Fruit fly (Drosophila melanogaster): ENCODE results near the gene Ibf1.

Gene Ibf1

dm6 chr3R:9237268-9238091, 21.3 kb upstream of the Ibf1 start, which contains the start of gene pum (continued):
- TF ChIP-seq sob (GFP tag; IDR thresholded peaks at IDR 0.05) = 0 out of 2 replicates have a peak, but pooled peaks have one; percentile 4
- no peak for TF ChIP-seq Antp (GFP tag; optimal IDR thresholded peaks at IDR 0.05)
- no peak for TF ChIP-seq jigr1 (GFP tag; IDR thresholded peaks at IDR 0.05)
- TF ChIP-seq CG4820 (GFP tag; optimal IDR thresholded peaks at IDR 0.05) = no peak
- TF ChIP-seq CG33557 (GFP tag; optimal IDR thresholded peaks at IDR 0.05) = no peak
- TF ChIP-seq stwl (tag; optimal IDR thresholded peaks at IDR 0.05) = peak; percentile 57
- no peak for TF ChIP-seq Side (GFP tag; optimal IDR thresholded peaks at IDR 0.05)
- no peak for TF ChIP-seq insv (GFP tag; optimal IDR thresholded peaks at IDR 0.05)
- no peak for TF ChIP-seq h (optimal IDR thresholded peaks at IDR 0.05)
- TF ChIP-seq gro (GFP tag; optimal IDR thresholded peaks at IDR 0.05) = no peak
- TF ChIP-seq CG15269 (tag; optimal IDR thresholded peaks at IDR 0.05) = peak; percentile 39
- no peak for TF ChIP-seq GATAe (GFP tag; conservative IDR thresholded peaks at IDR 0.05)
- peak; percentile 27; the same call in 1 of the 2 replicates for TF ChIP-seq CG17328 (GFP tag; IDR thresholded peaks at IDR 0.05)
- no peak for TF ChIP-seq CG13894 (tag; optimal IDR thresholded peaks at IDR 0.05)
- TF ChIP-seq B-H1 (GFP tag; IDR thresholded peaks at IDR 0.05) = no peak
- TF ChIP-seq Lim3 (GFP tag; IDR thresholded peaks at IDR 0.05) = no peak
- TF ChIP-seq CG6175 (GFP tag; IDR thresholded peaks at IDR 0.05) = no peak
- peak; percentile 57 for TF ChIP-seq CG12391 (tag; optimal IDR thresholded peaks at IDR 0.05)
- TF ChIP-seq Lhr (GFP tag; optimal IDR thresholded peaks at IDR 0.05) = peak; percentile 65
- TF ChIP-seq BEAF-32 (GFP tag; optimal IDR thresholded peaks at IDR 0.05) = peak; percentile 44
- TF ChIP-seq Nf-YB (GFP tag; optimal IDR thresholded peaks at IDR 0.05) = no peak
- no peak; the same call in 1 of the 2 replicates for TF ChIP-seq cas (GFP tag; IDR thresholded peaks at IDR 0.05)
- peak; percentile 21 for TF ChIP-seq fd96Cb (tag; optimal IDR thresholded peaks at IDR 0.05)
- no peak for TF ChIP-seq fd64A (GFP tag; optimal IDR thresholded peaks at IDR 0.05)
- TF ChIP-seq CG9215 (GFP tag; IDR thresholded peaks at IDR 0.05) = no peak
- no peak for TF ChIP-seq eyg (GFP tag; optimal IDR thresholded peaks at IDR 0.05)
- no peak for TF ChIP-seq CG30431 (GFP tag; optimal IDR thresholded peaks at IDR 0.05)
- no peak for TF ChIP-seq shn (GFP tag; optimal IDR thresholded peaks at IDR 0.05)
- peak; percentile 10 for TF ChIP-seq cato (GFP tag; optimal IDR thresholded peaks at IDR 0.05; ENCODE audit: borderline replicate concordance)
- TF ChIP-seq slou (GFP tag; optimal IDR thresholded peaks at IDR 0.05) = no peak
- no peak for TF ChIP-seq CG10431 (GFP tag; optimal IDR thresholded peaks at IDR 0.05)
- TF ChIP-seq CG17612 (GFP tag; IDR thresholded peaks at IDR 0.05) = no peak
- TF ChIP-seq CG14050 (GFP tag; IDR thresholded peaks at IDR 0.05) = no peak
- peak in 1 of 3 experiments; percentile 57 for TF ChIP-seq lola (GFP tag; optimal IDR thresholded peaks at IDR 0.05)
- TF ChIP-seq Oaz (GFP tag; IDR thresholded peaks at IDR 0.05) = no peak
- TF ChIP-seq Opbp (GFP tag; IDR thresholded peaks at IDR 0.05; ENCODE audit: partially characterized antibody) = peak; percentile 53; the same call in 1 of the 3 replicates
- no peak for TF ChIP-seq HLHmδ (GFP tag; optimal IDR thresholded peaks at IDR 0.05)
- no peak for TF ChIP-seq HLH54F (GFP tag; optimal IDR thresholded peaks at IDR 0.05)
- TF ChIP-seq CG13775 (GFP tag; optimal IDR thresholded peaks at IDR 0.05) = peak; percentile 18
- no peak for TF ChIP-seq Ets97D (GFP tag; optimal IDR thresholded peaks at IDR 0.05)
- no peak for TF ChIP-seq Eip74EF (GFP tag; optimal IDR thresholded peaks at IDR 0.05)
- TF ChIP-seq chn (GFP tag; optimal IDR thresholded peaks at IDR 0.05) = no peak
- no peak for TF ChIP-seq psq (GFP tag; optimal IDR thresholded peaks at IDR 0.05)
- TF ChIP-seq dmrt99B (tag; optimal IDR thresholded peaks at IDR 0.05) = peak; percentile 43
- peak; percentile 75 for TF ChIP-seq CG8924 (tag; optimal IDR thresholded peaks at IDR 0.05)
- TF ChIP-seq hb (GFP tag; IDR thresholded peaks at IDR 0.05; ENCODE audit: partially characterized antibody) = no peak
- TF ChIP-seq crp (GFP tag; optimal IDR thresholded peaks at IDR 0.05) = no peak
- TF ChIP-seq CG7963 (GFP tag; IDR thresholded peaks at IDR 0.05; ENCODE audit: partially characterized antibody) = no peak
- no peak for TF ChIP-seq CG10654 (GFP tag; optimal IDR thresholded peaks at IDR 0.05)
